Fruit fly (Drosophila melanogaster) Kc167 (cell line): ENCODE results near the gene tal-1A.

Source experiments
- Myc ChIP-seq: fragments of >200 bp; optimal IDR thresholded peaks from 2 replicates; lab custom pipeline; 2017; ENCODE audit warnings: missing external identifiers
- insv ChIP-seq: fragments of >200 bp; optimal IDR thresholded peaks from 3 replicates; lab custom pipeline; 2018; ENCODE audit warnings: missing external identifiers

- TF ChIP-seq Myc, result no peak
- no peak for TF ChIP-seq insv (lab: Kevin White, UChicago)
These were observed 30.9 kb upstream of the tal-1A start, which contains the start of gene Dip-B for dm6 chr3R:13782035-13782434.
